Worm (Caenorhabditis elegans): Measurements from ENCODE around the gene mans-2.

DNA sequence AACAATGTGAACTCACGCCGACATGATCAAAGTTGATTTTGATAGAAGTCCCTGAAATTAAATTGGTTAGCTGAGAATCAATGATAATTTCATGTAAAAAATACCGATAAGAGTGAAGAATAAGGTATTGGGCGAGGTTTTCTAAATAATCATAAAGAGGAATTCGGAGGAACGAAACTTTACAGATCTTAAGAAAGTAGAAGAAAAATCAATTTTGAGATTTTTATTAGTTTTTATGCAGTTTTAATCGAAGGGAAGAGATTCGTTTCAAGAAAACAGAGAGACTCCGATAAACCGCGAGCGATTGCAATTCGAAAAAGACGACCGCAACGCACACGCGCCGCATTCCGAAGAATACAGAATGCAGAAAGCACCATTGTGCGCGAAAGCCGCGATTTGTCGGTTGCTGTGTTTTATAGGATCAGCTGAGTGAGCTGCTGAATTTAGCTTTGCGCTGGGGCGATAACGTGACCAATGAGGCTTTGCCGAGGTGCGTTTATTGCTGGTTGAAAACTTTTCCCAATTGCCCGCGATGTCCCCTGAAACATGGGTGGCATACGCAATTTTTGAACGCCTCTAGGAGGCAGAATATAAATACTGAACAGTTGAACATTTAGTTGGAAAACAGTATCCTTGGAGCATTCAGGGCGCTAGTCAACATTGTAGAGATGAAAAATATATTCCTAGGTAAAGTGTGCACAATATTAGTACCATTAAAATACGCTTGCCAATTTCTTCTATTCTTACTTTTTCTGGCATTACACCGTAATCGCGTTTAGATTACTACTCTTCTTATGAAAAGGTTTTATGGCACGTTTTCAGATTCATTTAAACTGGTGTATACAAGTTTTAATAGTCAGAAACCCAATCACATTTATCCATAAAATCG lies 5.4 kb downstream of the mans-2 start, which contains the start of gene snr-4:
- no peak for TF ChIP-seq lag-1 (GFP tag; IDR thresholded peaks at IDR 0.05)
- TF ChIP-seq let-607 (tag; optimal IDR thresholded peaks at IDR 0.05), result peak; percentile 63 to 68
- TF ChIP-seq dpl-1 (GFP tag; optimal IDR thresholded peaks at IDR 0.05), result peak; percentile 44
- TF ChIP-seq nfya-1 (tag; optimal IDR thresholded peaks at IDR 0.05; ENCODE audit: borderline replicate concordance, insufficient read depth), result no peak
- peak; percentile 74; the same call in 1 of the 2 replicates for TF ChIP-seq egl-44 (GFP tag; IDR thresholded peaks at IDR 0.05)
- peak; percentile 61 for TF ChIP-seq xnd-1 (tag; optimal IDR thresholded peaks at IDR 0.05)
